Worm (Caenorhabditis elegans) whole organism, L3 larva: ENCODE results near the gene prmt-5.

Source experiments
- R02D3.7 ChIP-seq: fragments of 150-350 bp; optimal IDR thresholded peaks from 2 replicates; lab custom pipeline; 2014; ENCODE audit warnings: missing biosample characterization, missing genetic modification characterization
- ama-1 ChIP-seq: fragments of 150-350 bp; optimal IDR thresholded peaks from 2 replicates; lab custom pipeline; 2018
- daf-12 ChIP-seq: fragments of 150-350 bp; optimal IDR thresholded peaks from 2 replicates; lab custom pipeline; 2014; ENCODE audit warnings: missing biosample characterization, missing genetic modification reagents, missing genetic modification characterization
- egl-27 ChIP-seq: sonication (generic microtip); optimal IDR thresholded peaks from 4 replicates; lab custom pipeline; 2017; ENCODE audit warnings: missing biosample characterization, missing genetic modification reagents, missing genetic modification characterization
- elt-3 ChIP-seq, 3 experiments: fragments of 150-350 bp in 1 of 3; sonication (generic microtip) in 2 of 3; optimal IDR thresholded peaks; 2 replicates in 2 of 3; 4 replicates in 1 of 3; lab custom pipeline; 2014 to 2017; ENCODE audit warnings: missing biosample characterization in 3 of 3, missing genetic modification characterization in 3 of 3
- jun-1 ChIP-seq: fragments of 150-350 bp; optimal IDR thresholded peaks from 2 replicates; lab custom pipeline; 2014; ENCODE audit warnings: missing biosample characterization, missing genetic modification reagents, missing genetic modification characterization
- mdl-1 ChIP-seq: fragments of 150-350 bp; optimal IDR thresholded peaks from 2 replicates; lab custom pipeline; 2014; ENCODE audit warnings: missing biosample characterization, missing genetic modification characterization
- nhr-25 ChIP-seq: sonication (generic microtip); optimal IDR thresholded peaks from 2 replicates; lab custom pipeline; 2017; ENCODE audit warnings: missing biosample characterization, missing genetic modification characterization
- snpc-4 ChIP-seq: fragments of 150-350 bp; optimal IDR thresholded peaks from 2 replicates; lab custom pipeline; 2014; ENCODE audit warnings: missing biosample characterization, missing genetic modification characterization
- unc-62 ChIP-seq: fragments of 150-350 bp; sonication (generic microtip); optimal IDR thresholded peaks from 4 replicates; lab custom pipeline; 2014; ENCODE audit warnings: missing biosample characterization, missing genetic modification reagents, missing genetic modification characterization

ce11 chrIII:5180588-5180987, 49.8 kb upstream of the prmt-5 start:
- TF ChIP-seq unc-62 (GFP tag; lab: Kevin White, UChicago) (no peak), nhr-25 (tag; lab: Kevin White, UChicago) (no peak), jun-1 (no peak), R02D3.7 (no peak), daf-12 (tag; lab: Kevin White, UChicago) (no peak), elt-3 (tag; optimal IDR thresholded peaks at IDR 0.05; lab: Kevin White, UChicago) (no peak), snpc-4 (tag; lab: Kevin White, UChicago) (no peak), mdl-1 (tag; lab: Kevin White, UChicago) (no peak), egl-27 (no peak), ama-1 (lab: Kevin White, UChicago) (no peak)
